Worm (Caenorhabditis elegans) whole organism, young adult: ENCODE data around the gene cct-5.

Source experiments
- B0019.2 ChIP-seq: fragments of 200-800 bp; sonication (Bioruptor generic); conservative IDR thresholded peaks from 2 replicates; pipeline ENCODE4 v1.3.6; 2022; ENCODE audit warnings: missing genetic modification reagents, missing genetic modification characterization, missing compliant biosample characterization
- B0336.3 ChIP-seq: fragments of 200-800 bp; sonication (Bioruptor generic); IDR thresholded peaks from 2 replicates; pipeline ENCODE4 v1.3.6; 2022; ENCODE audit warnings: missing genetic modification characterization, missing compliant biosample characterization
- C06A6.2 ChIP-seq: fragments of 200-800 bp; sonication (Bioruptor generic); conservative IDR thresholded peaks from 2 replicates; pipeline ENCODE4 v1.3.6; 2022; ENCODE audit warnings: missing genetic modification characterization, missing compliant biosample characterization
- C17E4.6 ChIP-seq: fragments of 200-800 bp; sonication (Bioruptor generic); IDR thresholded peaks from 2 replicates; pipeline ENCODE4 v1.3.6; 2022; ENCODE audit warnings: missing genetic modification reagents, missing genetic modification characterization, missing compliant biosample characterization
- F55B11.4 ChIP-seq: sonication (generic microtip); optimal IDR thresholded peaks from 2 replicates; lab custom pipeline; 2016; ENCODE audit warnings: missing compliant biosample characterization, missing genetic modification characterization, borderline replicate concordance; ENCODE audit not compliant: insufficient read depth
- F57A8.1 ChIP-seq: fragments of 200-800 bp; sonication (Bioruptor generic); optimal IDR thresholded peaks from 2 replicates; lab custom pipeline; 2018; ENCODE audit warnings: mild to moderate bottlenecking, missing genetic modification characterization, moderate library complexity, missing compliant biosample characterization
- F57C9.4 ChIP-seq: sonication (generic microtip); optimal IDR thresholded peaks from 2 replicates; lab custom pipeline; 2017; ENCODE audit warnings: mild to moderate bottlenecking, missing genetic modification characterization, missing compliant biosample characterization
- K12H6.12 ChIP-seq: fragments of 200-800 bp; sonication (Bioruptor generic); optimal IDR thresholded peaks from 2 replicates; lab custom pipeline; 2018; ENCODE audit warnings: mild to moderate bottlenecking, missing genetic modification characterization, missing compliant biosample characterization
- T07F8.4 ChIP-seq: sonication (generic microtip); optimal IDR thresholded peaks from 2 replicates; lab custom pipeline; 2016; ENCODE audit warnings: mild to moderate bottlenecking, missing genetic modification characterization, moderate library complexity, missing compliant biosample characterization
- Y53F4B.3 ChIP-seq: fragments of 200-800 bp; sonication (Bioruptor generic); IDR thresholded peaks from 2 replicates; pipeline ENCODE4 v1.3.6; 2022; ENCODE audit warnings: missing genetic modification reagents, missing genetic modification characterization, missing compliant biosample characterization
- Y56A3A.18 ChIP-seq: fragments of 200-800 bp; sonication (Bioruptor generic); IDR thresholded peaks from 2 replicates; pipeline ENCODE4 v1.3.6; 2022; ENCODE audit warnings: missing genetic modification reagents, missing genetic modification characterization, missing compliant biosample characterization
- Y67H2A.10 ChIP-seq: fragments of 200-800 bp; sonication (Bioruptor generic); conservative IDR thresholded peaks from 2 replicates; pipeline ENCODE4 v1.3.6; 2022; ENCODE audit warnings: missing genetic modification reagents, missing genetic modification characterization, missing compliant biosample characterization
- atf-7 ChIP-seq: sonication (generic microtip); optimal IDR thresholded peaks from 2 replicates; lab custom pipeline; 2017; ENCODE audit warnings: mild to moderate bottlenecking, missing genetic modification characterization, missing compliant biosample characterization
- athp-1 ChIP-seq: sonication (generic microtip); optimal IDR thresholded peaks from 2 replicates; lab custom pipeline; 2017; ENCODE audit warnings: mild to moderate bottlenecking, missing genetic modification characterization, missing compliant biosample characterization
- attf-3 ChIP-seq: fragments of 200-800 bp; sonication (Bioruptor generic); conservative IDR thresholded peaks from 2 replicates; pipeline ENCODE4 v1.3.6; 2022; ENCODE audit warnings: missing genetic modification reagents, missing genetic modification characterization, missing compliant biosample characterization
- attf-5 ChIP-seq: fragments of 200-800 bp; sonication (Bioruptor generic); optimal IDR thresholded peaks from 2 replicates; lab custom pipeline; 2018; ENCODE audit warnings: mild to moderate bottlenecking, missing genetic modification characterization, missing compliant biosample characterization
- cebp-1 ChIP-seq, 2 experiments: fragments of 200-800 bp in 1 of 2; sonication (Bioruptor generic) in 1 of 2; sonication (generic microtip) in 1 of 2; IDR thresholded peaks in 1 of 2; optimal IDR thresholded peaks in 1 of 2; 2 replicates each; pipeline versions ENCODE4 v1.3.6 to Lab custom; 2017 to 2022; ENCODE audit warnings: missing compliant biosample characterization in 2 of 2, missing genetic modification characterization in 2 of 2, mild to moderate bottlenecking in 1 of 2, missing genetic modification reagents in 1 of 2, moderate library complexity in 1 of 2
- ceh-79 ChIP-seq: sonication (generic microtip); optimal IDR thresholded peaks from 2 replicates; lab custom pipeline; 2017; ENCODE audit warnings: mild to moderate bottlenecking, missing genetic modification characterization, missing compliant biosample characterization
- ceh-91 ChIP-seq: fragments of 200-800 bp; sonication (Bioruptor generic); IDR thresholded peaks from 2 replicates; pipeline ENCODE4 v1.3.6; 2022; ENCODE audit warnings: missing genetic modification reagents, missing genetic modification characterization, missing compliant biosample characterization
- die-1 ChIP-seq: sonication (generic microtip); optimal IDR thresholded peaks from 2 replicates; lab custom pipeline; 2016; ENCODE audit warnings: missing genotype, mild to moderate bottlenecking, missing genetic modification characterization, missing compliant biosample characterization
- dpff-1 ChIP-seq: sonication (generic microtip); optimal IDR thresholded peaks from 2 replicates; lab custom pipeline; 2017; ENCODE audit warnings: mild to moderate bottlenecking, missing genetic modification characterization, missing compliant biosample characterization
- him-1 ChIP-seq: sonication (generic microtip); optimal IDR thresholded peaks from 2 replicates; lab custom pipeline; 2016; ENCODE audit warnings: missing genotype, missing genetic modification reagents, missing genetic modification characterization, missing compliant biosample characterization
- hmg-1.2 ChIP-seq: fragments of 200-800 bp; sonication (Bioruptor generic); IDR thresholded peaks from 2 replicates; pipeline ENCODE4 v1.3.6; 2022; ENCODE audit warnings: missing genetic modification reagents, missing genetic modification characterization, missing compliant biosample characterization
- lin-40 ChIP-seq: sonication (generic microtip); optimal IDR thresholded peaks from 2 replicates; lab custom pipeline; 2016; ENCODE audit warnings: missing genetic modification characterization, mild to moderate bottlenecking, missing compliant biosample characterization, missing genotype, missing genetic modification reagents
- lir-1 ChIP-seq: fragments of 200-800 bp; sonication (Bioruptor generic); conservative IDR thresholded peaks from 2 replicates; pipeline ENCODE4 v1.3.6; 2022; ENCODE audit warnings: missing genetic modification reagents, missing genetic modification characterization, missing compliant biosample characterization
- madf-6 ChIP-seq: fragments of 200-800 bp; sonication (Bioruptor generic); IDR thresholded peaks from 2 replicates; pipeline ENCODE4 v1.3.6; 2022; ENCODE audit warnings: missing genetic modification reagents, missing genetic modification characterization, missing compliant biosample characterization
- madf-8 ChIP-seq: fragments of 200-800 bp; sonication (Bioruptor generic); conservative IDR thresholded peaks from 2 replicates; pipeline ENCODE4 v1.3.6; 2022; ENCODE audit warnings: missing genetic modification reagents, missing genetic modification characterization, missing compliant biosample characterization
- nhr-80 ChIP-seq: sonication (generic microtip); optimal IDR thresholded peaks from 2 replicates; lab custom pipeline; 2016; ENCODE audit warnings: missing genetic modification characterization, missing compliant biosample characterization
- pbrm-1 ChIP-seq: fragments of 200-800 bp; sonication (Bioruptor generic); IDR thresholded peaks from 2 replicates; pipeline ENCODE4 v1.3.6; 2022; ENCODE audit warnings: missing genetic modification reagents, missing genetic modification characterization, missing compliant biosample characterization
- rpc-1 ChIP-seq, 2 experiments: fragments of 150-350 bp in 1 of 2; sonication (generic microtip) in 1 of 2; optimal IDR thresholded peaks; 2 replicates each; lab custom pipeline; 2014 to 2018; ENCODE audit warnings: missing biosample characterization in 1 of 2, missing genetic modification characterization in 1 of 2, missing genetic modification reagents in 1 of 2, missing genotype in 1 of 2
- snpc-1.1 ChIP-seq: sonication (generic microtip); optimal IDR thresholded peaks from 2 replicates; lab custom pipeline; 2017; ENCODE audit warnings: missing genetic modification characterization, mild to moderate bottlenecking, missing compliant biosample characterization, antibody characterized with exemption, moderate library complexity, missing genotype, missing genetic modification reagents; ENCODE audit not compliant: insufficient read depth
- snpc-4 ChIP-seq, 5 experiments: fragments of 150-350 bp in 1 of 5; sonication (generic microtip) in 4 of 5; optimal IDR thresholded peaks; 2 replicates each; lab custom pipeline; 2014 to 2018; ENCODE audit warnings: missing genetic modification characterization in 5 of 5, missing biosample characterization in 3 of 5, antibody characterized with exemption in 2 of 5, mild to moderate bottlenecking in 2 of 5, missing compliant biosample characterization in 2 of 5, missing genotype in 2 of 5, moderate library complexity in 2 of 5, missing genetic modification reagents in 1 of 5
- somi-1 ChIP-seq: fragments of 200-800 bp; sonication (Bioruptor generic); optimal IDR thresholded peaks from 2 replicates; lab custom pipeline; 2018; ENCODE audit warnings: mild to moderate bottlenecking, missing genetic modification characterization, missing compliant biosample characterization
- unc-130 ChIP-seq: sonication (generic microtip); optimal IDR thresholded peaks from 2 replicates; lab custom pipeline; 2016; ENCODE audit warnings: missing genetic modification reagents, missing genetic modification characterization, missing compliant biosample characterization
- ztf-26 ChIP-seq: sonication (generic microtip); optimal IDR thresholded peaks from 2 replicates; lab custom pipeline; 2017; ENCODE audit warnings: missing genetic modification characterization, missing compliant biosample characterization
- ztf-3 ChIP-seq: fragments of 200-800 bp; sonication (Bioruptor generic); optimal IDR thresholded peaks from 2 replicates; lab custom pipeline; 2018; ENCODE audit warnings: mild to moderate bottlenecking, missing genetic modification characterization, missing compliant biosample characterization
- ztf-6 ChIP-seq: fragments of 200-800 bp; sonication (Bioruptor generic); IDR thresholded peaks from 2 replicates; pipeline ENCODE4 v1.3.6; 2022; ENCODE audit warnings: missing genetic modification reagents, missing genetic modification characterization, missing compliant biosample characterization

The cct-5 gene

ce11 chrIII:4548739-4549138 is 40.8 kb upstream of the cct-5 start, which contains the start of gene M88.4 (continued):
- TF ChIP-seq Y53F4B.3 (GFP tag; lab: Robert Waterston, UW) = no peak
- no peak for TF ChIP-seq dpff-1
- no peak for TF ChIP-seq F57A8.1 (GFP tag; lab: Kevin White, UChicago)
- TF ChIP-seq unc-130 = no peak

- no peak for TF ChIP-seq T07F8.4 (tag; lab: Kevin White, UChicago)
- TF ChIP-seq madf-6 = no peak
- TF ChIP-seq rpc-1 (optimal IDR thresholded peaks at IDR 0.05; lab: Kevin White, UChicago) = no peak
- TF ChIP-seq rpc-1 (tag; optimal IDR thresholded peaks at IDR 0.05; lab: Kevin White, UChicago) = no peak
- no peak for TF ChIP-seq ceh-79 (tag; lab: Kevin White, UChicago)
- no peak for TF ChIP-seq snpc-1.1 (tag; lab: Kevin White, UChicago)
- no peak for TF ChIP-seq B0019.2 (GFP tag; lab: Robert Waterston, UW)
- no peak for TF ChIP-seq snpc-4 (GFP tag; optimal IDR thresholded peaks at IDR 0.05; lab: Kevin White, UChicago)
- TF ChIP-seq snpc-4 (tag; optimal IDR thresholded peaks at IDR 0.05; lab: Kevin White, UChicago) = no peak
- no peak for TF ChIP-seq C17E4.6 (GFP tag; lab: Robert Waterston, UW)
- TF ChIP-seq hmg-1.2 (GFP tag; lab: Robert Waterston, UW) = no peak
Observed at ce11 chrIII:4544959-4545358, 37.0 kb upstream of the cct-5 start, which contains the start of gene M88.3. M88.3 (minus strand) TSS chrIII:4545059.

ce11 chrIII:4542362-4542931 is 34.5 kb upstream of the cct-5 start, which contains the start of the genes mrps-34 and cisd-3.1:
mrps-34 (minus strand) TSS chrIII:4542452.
cisd-3.1 (plus strand) TSS chrIII:4542881.
- TF ChIP-seq pbrm-1 (no peak), attf-5 (no peak), rpc-1 (optimal IDR thresholded peaks at IDR 0.05; lab: Kevin White, UChicago) (peak; percentile 2), rpc-1 (tag; optimal IDR thresholded peaks at IDR 0.05; lab: Kevin White, UChicago) (no peak), him-1 (tag; lab: Kevin White, UChicago) (peak; percentile 11)

ce11 chrIII:4540604-4541003 is 32.7 kb upstream of the cct-5 start, which contains the start of gene ugt-62:
ugt-62 (minus strand) TSS chrIII:4540623.
- TF ChIP-seq cebp-1 (GFP tag; IDR thresholded peaks at IDR 0.05; lab: Robert Waterston, UW) (peak; percentile 74), cebp-1 (tag; optimal IDR thresholded peaks at IDR 0.05; lab: Kevin White, UChicago) (no peak), nhr-80 (tag; lab: Kevin White, UChicago) (peak; percentile 98), madf-6 (no peak)

- no peak for TF ChIP-seq ztf-26 (tag; lab: Kevin White, UChicago)
- TF ChIP-seq, all 124 proteins: peak for 0
Observed at ce11 chrIII:4530968-4531367, 23.1 kb upstream of the cct-5 start.

ce11 chrIII:4525998-4526397 is 18.1 kb upstream of the cct-5 start:
- no peak for TF ChIP-seq die-1
- TF ChIP-seq B0336.3 (GFP tag; lab: Robert Waterston, UW) = no peak
- no peak for TF ChIP-seq Y56A3A.18
- no peak for TF ChIP-seq ztf-3 (GFP tag; lab: Kevin White, UChicago)
- no peak for TF ChIP-seq K12H6.12 (tag; lab: Kevin White, UChicago)
- no peak for TF ChIP-seq ztf-6 (GFP tag; lab: Robert Waterston, UW)

ce11 chrIII:4524071-4524470 is 16.2 kb upstream of the cct-5 start:
- TF ChIP-seq lir-1 (no peak), F55B11.4 (tag; lab: Kevin White, UChicago) (no peak), atf-7 (tag; lab: Kevin White, UChicago) (no peak), madf-8 (GFP tag; lab: Robert Waterston, UW) (no peak), athp-1 (tag; lab: Kevin White, UChicago) (no peak), somi-1 (GFP tag; lab: Kevin White, UChicago) (no peak), attf-3 (GFP tag; lab: Robert Waterston, UW) (no peak), lin-40 (no peak), C06A6.2 (GFP tag; lab: Robert Waterston, UW) (no peak), F57C9.4 (tag; lab: Kevin White, UChicago) (no peak), Y67H2A.10 (GFP tag; lab: Robert Waterston, UW) (no peak), ceh-91 (no peak)
